Worm (Caenorhabditis elegans): ENCODE results near the gene elli-1.

DNA sequence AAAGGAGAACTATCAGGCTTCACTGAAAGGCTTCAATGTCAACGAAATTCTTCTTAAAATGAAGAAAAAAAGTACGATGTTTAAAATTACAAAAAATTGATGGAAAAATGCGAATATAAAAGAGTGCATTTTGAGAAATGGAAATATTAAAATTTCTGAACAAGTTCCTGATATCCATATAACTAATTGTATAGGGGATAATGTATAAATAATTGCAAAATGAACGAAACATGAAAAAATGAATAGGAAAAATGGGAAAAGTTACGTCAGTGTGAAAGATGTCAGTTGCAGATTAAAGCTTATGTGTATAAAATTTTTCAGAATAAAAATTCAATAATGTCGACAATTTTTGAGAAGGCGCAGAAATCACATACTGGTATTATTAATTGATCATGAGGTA, 46.6 kb downstream of the elli-1 start:
- TF ChIP-seq T22C8.4 (GFP tag; IDR thresholded peaks at IDR 0.05), result no peak
- no peak for TF ChIP-seq med-1 (GFP tag; optimal IDR thresholded peaks at IDR 0.05; ENCODE audit: insufficient read depth)
- no peak for TF ChIP-seq flt-1 (GFP tag; IDR thresholded peaks at IDR 0.05)
- no peak for TF ChIP-seq cog-1 (tag; optimal IDR thresholded peaks at IDR 0.05)
